Fruit fly (Drosophila melanogaster) whole organism, adult: Measurements from ENCODE around the gene CG5096.
A peak's percentile ranks its signal among the peaks of the same experiment; 100 is the strongest.

Source experiments
- CG11617 ChIP-seq: fragments of 200-800 bp; sonication (Bioruptor generic); optimal IDR thresholded peaks from 2 replicates; lab custom pipeline; 2017; ENCODE audit warnings: mild to moderate bottlenecking, missing biosample characterization, missing genetic modification reagents, missing genetic modification characterization
- CG12768 ChIP-seq: fragments of 200-800 bp; sonication (Bioruptor generic); optimal IDR thresholded peaks from 2 replicates; lab custom pipeline; 2017; ENCODE audit warnings: missing biosample characterization, missing genetic modification characterization, mild to moderate bottlenecking, moderate library complexity, missing genetic modification reagents
- CG14711 ChIP-seq: fragments of 200-800 bp; sonication (Bioruptor generic); optimal IDR thresholded peaks from 2 replicates; lab custom pipeline; 2018; ENCODE audit warnings: missing biosample characterization, mild to moderate bottlenecking, missing genetic modification characterization, moderate library complexity
- CG1620 ChIP-seq: fragments of 200-800 bp; sonication (Bioruptor generic); optimal IDR thresholded peaks from 2 replicates; lab custom pipeline; 2016; ENCODE audit warnings: missing biosample characterization, missing genetic modification characterization
- CG33017 ChIP-seq: fragments of 200-800 bp; sonication (Bioruptor generic); optimal IDR thresholded peaks from 2 replicates; lab custom pipeline; 2018; ENCODE audit warnings: missing biosample characterization, mild to moderate bottlenecking, missing genetic modification characterization, moderate library complexity
- CG5204 ChIP-seq: fragments of 200-800 bp; sonication (Bioruptor generic); optimal IDR thresholded peaks from 2 replicates; lab custom pipeline; 2016; ENCODE audit warnings: missing biosample characterization, missing genetic modification characterization
- CG7045 ChIP-seq: fragments of 200-800 bp; sonication (Bioruptor generic); optimal IDR thresholded peaks from 2 replicates; lab custom pipeline; 2017; ENCODE audit warnings: missing biosample characterization, mild to moderate bottlenecking, missing genetic modification characterization
- CG7101 ChIP-seq: fragments of 200-800 bp; sonication (Bioruptor generic); optimal IDR thresholded peaks from 2 replicates; lab custom pipeline; 2018; ENCODE audit warnings: missing biosample characterization, mild to moderate bottlenecking, missing genetic modification characterization, moderate library complexity
- Clk ChIP-seq: fragments of 200-800 bp; sonication (Bioruptor generic); optimal IDR thresholded peaks from 2 replicates; lab custom pipeline; 2017; ENCODE audit warnings: missing biosample characterization, missing genetic modification characterization
- Crg-1 ChIP-seq: fragments of 200-800 bp; sonication (Bioruptor generic); optimal IDR thresholded peaks from 2 replicates; lab custom pipeline; 2016; ENCODE audit warnings: missing biosample characterization, missing genetic modification characterization
- Hr96 ChIP-seq: fragments of 200-800 bp; sonication (Bioruptor generic); optimal IDR thresholded peaks from 2 replicates; lab custom pipeline; 2016; ENCODE audit warnings: missing biosample characterization, missing genetic modification characterization
- Mnt ChIP-seq: fragments of 200-800 bp; sonication (Bioruptor generic); optimal IDR thresholded peaks from 2 replicates; lab custom pipeline; 2016; ENCODE audit warnings: missing biosample characterization, mild to moderate bottlenecking, missing genetic modification characterization
- bab1 ChIP-seq: fragments of 200-800 bp; sonication (Bioruptor generic); optimal IDR thresholded peaks from 3 replicates; lab custom pipeline; 2019; ENCODE audit warnings: missing biosample characterization, mild to moderate bottlenecking, missing genetic modification characterization, moderate library complexity
- cic ChIP-seq: fragments of 200-800 bp; sonication (Bioruptor generic); optimal IDR thresholded peaks from 2 replicates; lab custom pipeline; 2017; ENCODE audit warnings: missing biosample characterization, mild to moderate bottlenecking, missing genetic modification characterization, moderate library complexity
- cnc ChIP-seq, 2 experiments: fragments of >200 bp; optimal IDR thresholded peaks; 2 replicates each; lab custom pipeline; 2017
- kay ChIP-seq: fragments of 200-800 bp; sonication (Bioruptor generic); peaks from one replicate; lab custom pipeline; 2016; ENCODE audit warnings: missing biosample characterization, missing genetic modification characterization, borderline replicate concordance
- ovo ChIP-seq: fragments of 200-800 bp; sonication (Bioruptor generic); optimal IDR thresholded peaks from 2 replicates; lab custom pipeline; 2016; ENCODE audit warnings: missing biosample characterization, missing genetic modification characterization
- pad ChIP-seq: fragments of 200-800 bp; sonication (Bioruptor generic); optimal IDR thresholded peaks from 3 replicates; lab custom pipeline; 2017; ENCODE audit warnings: missing biosample characterization, missing genetic modification characterization, mild to moderate bottlenecking, moderate library complexity, missing genetic modification reagents
- tj ChIP-seq: fragments of 200-800 bp; sonication (Bioruptor generic); optimal IDR thresholded peaks from 3 replicates; lab custom pipeline; 2017; ENCODE audit warnings: missing biosample characterization, mild to moderate bottlenecking, missing genetic modification characterization, moderate library complexity
- toe ChIP-seq: fragments of 200-800 bp; sonication (Bioruptor generic); optimal IDR thresholded peaks from 2 replicates; lab custom pipeline; 2016; ENCODE audit warnings: missing biosample characterization, missing genetic modification characterization

The CG5096 gene

dm6 chr2L:10386824-10387223 lies 4.8 kb downstream of the CG5096 start:
- TF ChIP-seq tj (no peak), Mnt (GFP tag; lab: Kevin White, UChicago) (no peak), toe (GFP tag; lab: Kevin White, UChicago) (no peak), ovo (no peak), pad (GFP tag; lab: Kevin White, UChicago) (no peak), Crg-1 (GFP tag; lab: Kevin White, UChicago) (no peak), CG7101 (tag; lab: Kevin White, UChicago) (no peak), CG5204 (GFP tag; lab: Kevin White, UChicago) (no peak), Clk (no peak), bab1 (GFP tag; lab: Kevin White, UChicago) (no peak), cic (GFP tag; lab: Kevin White, UChicago) (no peak), CG33017 (tag; lab: Kevin White, UChicago) (no peak), CG11617 (no peak), Hr96 (GFP tag; lab: Kevin White, UChicago) (no peak), CG14711 (tag; lab: Kevin White, UChicago) (no peak)

- TF ChIP-seq kay (GFP tag; lab: Kevin White, UChicago) (peak; percentile 99), Hr96 (GFP tag; lab: Kevin White, UChicago) (no peak), Crg-1 (GFP tag; lab: Kevin White, UChicago) (peak; percentile 33), Clk (no peak), Mnt (GFP tag; lab: Kevin White, UChicago) (peak; percentile 69), CG7045 (peak; percentile 53), cnc (optimal IDR thresholded peaks at IDR 0.05; lab: Kevin White, UChicago) (no peak), CG7101 (tag; lab: Kevin White, UChicago) (peak; percentile 62), ovo (no peak), pad (GFP tag; lab: Kevin White, UChicago) (peak; percentile 28), CG11617 (peak; percentile 74), CG5204 (GFP tag; lab: Kevin White, UChicago) (no peak), CG14711 (tag; lab: Kevin White, UChicago) (peak; percentile 63), CG33017 (tag; lab: Kevin White, UChicago) (peak; percentile 49), bab1 (GFP tag; lab: Kevin White, UChicago) (peak; percentile 21), tj (peak; percentile 30), CG1620 (peak; percentile 70), CG12768 (peak; percentile 52), toe (GFP tag; lab: Kevin White, UChicago) (no peak), cic (GFP tag; lab: Kevin White, UChicago) (peak; percentile 45)
Observed at dm6 chr2L:10387869-10388726, 6.0 kb downstream of the CG5096 start, which contains the start of gene da. Gene da, plus strand, starts transcription at chr2L:10388105.

- TF ChIP-seq Crg-1 (GFP tag; lab: Kevin White, UChicago), result no peak
- TF ChIP-seq bab1 (GFP tag; lab: Kevin White, UChicago), result no peak
- no peak for TF ChIP-seq ovo
Observed at dm6 chr2L:10393467-10393866, 11.4 kb downstream of the CG5096 start.

- TF ChIP-seq tj, result peak; percentile 96
- no peak for TF ChIP-seq CG11617
- no peak for TF ChIP-seq Mnt (GFP tag; lab: Kevin White, UChicago)
Observed at dm6 chr2L:10395035-10395434, 13.0 kb downstream of the CG5096 start.

dm6 chr2L:10395642-10396487 lies 13.8 kb downstream of the CG5096 start, which contains the start of gene Mdh1:
Gene Mdh1, minus strand, starts transcription at chr2L:10396332.
- no peak for TF ChIP-seq CG14711 (tag; lab: Kevin White, UChicago)
- TF ChIP-seq Mnt (GFP tag; lab: Kevin White, UChicago), result peak; percentile 28
- peak; percentile 19 for TF ChIP-seq CG12768
- TF ChIP-seq CG11617, result peak; percentile 5
- no peak for TF ChIP-seq toe (GFP tag; lab: Kevin White, UChicago)
- TF ChIP-seq cic (GFP tag; lab: Kevin White, UChicago), result no peak
- TF ChIP-seq CG33017 (tag; lab: Kevin White, UChicago), result peak; percentile 25
- no peak for TF ChIP-seq Hr96 (GFP tag; lab: Kevin White, UChicago)
- peak; percentile 32 for TF ChIP-seq bab1 (GFP tag; lab: Kevin White, UChicago)
- TF ChIP-seq CG5204 (GFP tag; lab: Kevin White, UChicago), result no peak
- TF ChIP-seq kay (GFP tag; lab: Kevin White, UChicago), result peak; percentile 79
- no peak for TF ChIP-seq Crg-1 (GFP tag; lab: Kevin White, UChicago)
- TF ChIP-seq Clk, result no peak
- no peak for TF ChIP-seq CG1620

dm6 chr2L:10396488-10396824 lies 14.4 kb downstream of the CG5096 start, which contains the start of gene Cnot4:
Gene Cnot4, plus strand, starts transcription at chr2L:10396716.
- TF ChIP-seq cnc (optimal IDR thresholded peaks at IDR 0.05; lab: Kevin White, UChicago) (no peak), ovo (no peak), CG7101 (tag; lab: Kevin White, UChicago) (no peak), CG12768 (no peak), toe (GFP tag; lab: Kevin White, UChicago) (no peak), CG14711 (tag; lab: Kevin White, UChicago) (no peak), CG33017 (tag; lab: Kevin White, UChicago) (no peak), bab1 (GFP tag; lab: Kevin White, UChicago) (no peak), tj (no peak), kay (GFP tag; lab: Kevin White, UChicago) (no peak), CG1620 (no peak), Mnt (GFP tag; lab: Kevin White, UChicago) (no peak), pad (GFP tag; lab: Kevin White, UChicago) (no peak), Clk (no peak), Crg-1 (GFP tag; lab: Kevin White, UChicago) (no peak), cic (GFP tag; lab: Kevin White, UChicago) (no peak), Hr96 (GFP tag; lab: Kevin White, UChicago) (no peak), CG11617 (no peak), CG5204 (GFP tag; lab: Kevin White, UChicago) (no peak), CG7045 (no peak)
